Worm (Caenorhabditis elegans): ENCODE results near the gene K02A2.1.

DNA sequence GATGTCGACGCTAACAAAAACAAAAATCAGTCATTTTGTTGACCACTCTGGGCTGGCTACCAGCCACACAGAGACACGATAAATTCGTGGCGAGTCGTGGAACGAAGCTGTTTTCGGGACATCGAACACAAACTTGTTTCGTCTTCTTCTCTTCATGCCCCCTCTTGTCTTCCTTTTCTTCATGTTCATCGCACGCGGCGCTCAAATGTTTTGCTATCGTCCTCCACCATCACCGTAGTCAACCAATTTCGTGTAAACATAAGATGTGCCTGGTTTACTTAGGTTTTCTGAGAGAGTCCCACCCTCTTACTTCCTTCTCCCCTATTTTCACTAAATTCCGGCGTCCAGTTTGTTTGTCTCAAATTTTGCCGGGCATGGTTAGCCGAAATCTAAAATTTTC is 44.7 kb upstream of the K02A2.1 start:
- TF ChIP-seq him-1 (tag; optimal IDR thresholded peaks at IDR 0.05), result no peak
- no peak for TF ChIP-seq W03F9.2 (tag; optimal IDR thresholded peaks at IDR 0.05)
